Worm (Caenorhabditis elegans) whole organism, L4 larva: ENCODE results near the gene nhr-269.

Source experiments
- F26F4.8 ChIP-seq: fragments of 200-800 bp; sonication (Bioruptor generic); conservative IDR thresholded peaks from 2 replicates; pipeline ENCODE4 v1.3.6; 2022; ENCODE audit warnings: missing genetic modification characterization, missing compliant biosample characterization
- F44E2.7 ChIP-seq: fragments of 200-800 bp; sonication (Bioruptor generic); IDR thresholded peaks from 2 replicates; pipeline ENCODE4 v2.1.2; 2022; ENCODE audit warnings: missing genetic modification characterization, missing compliant biosample characterization
- Y48G9A.11 ChIP-seq: fragments of 200-800 bp; sonication (Bioruptor generic); IDR thresholded peaks from 2 replicates; pipeline ENCODE4 v1.3.6; 2022; ENCODE audit warnings: missing genetic modification reagents, missing genetic modification characterization, missing compliant biosample characterization
- ama-1 ChIP-seq: fragments of 150-350 bp; optimal IDR thresholded peaks from 2 replicates; lab custom pipeline; 2014; ENCODE audit warnings: inconsistent platforms, mixed read lengths
- arid-1 ChIP-seq: fragments of 200-800 bp; sonication (Bioruptor generic); conservative IDR thresholded peaks from 2 replicates; pipeline ENCODE4 v1.3.6; 2022; ENCODE audit warnings: missing genetic modification reagents, missing genetic modification characterization, missing compliant biosample characterization
- ceh-82 ChIP-seq: sonication (generic microtip); optimal IDR thresholded peaks from 2 replicates; lab custom pipeline; 2017; ENCODE audit warnings: missing biosample characterization, missing genetic modification characterization
- daf-12 ChIP-seq: fragments of 150-350 bp; optimal IDR thresholded peaks from 2 replicates; lab custom pipeline; 2014; ENCODE audit warnings: missing biosample characterization, missing genetic modification reagents, missing genetic modification characterization
- daf-16 ChIP-seq, 3 experiments: sonication (generic microtip); optimal IDR thresholded peaks; 2 replicates each; lab custom pipeline; 2016 to 2017; ENCODE audit warnings: missing genetic modification characterization in 3 of 3, missing genetic modification reagents in 3 of 3, mild to moderate bottlenecking in 2 of 3, missing compliant biosample characterization in 2 of 3, missing biosample characterization in 1 of 3, moderate library complexity in 1 of 3
- daf-8 ChIP-seq: fragments of 200-800 bp; sonication (Bioruptor generic); IDR thresholded peaks from 2 replicates; pipeline ENCODE4 v1.3.6; 2022; ENCODE audit warnings: missing genetic modification characterization, missing compliant biosample characterization
- dpl-1 ChIP-seq: fragments of 150-350 bp; optimal IDR thresholded peaks from 2 replicates; lab custom pipeline; 2014; ENCODE audit warnings: missing biosample characterization, missing genetic modification reagents, missing genetic modification characterization
- duxl-1 ChIP-seq: sonication (generic microtip); optimal IDR thresholded peaks from 2 replicates; lab custom pipeline; 2016; ENCODE audit warnings: mild to moderate bottlenecking, missing genetic modification characterization, moderate library complexity, missing compliant biosample characterization; ENCODE audit not compliant: poor library complexity
- egl-43 ChIP-seq: fragments of 200-800 bp; sonication (Bioruptor generic); IDR thresholded peaks from 2 replicates; pipeline ENCODE4 v1.3.6; 2022; ENCODE audit warnings: missing genetic modification reagents, missing genetic modification characterization, missing compliant biosample characterization
- gei-8 ChIP-seq: fragments of 200-800 bp; sonication (Bioruptor generic); optimal IDR thresholded peaks from 2 replicates; lab custom pipeline; 2018; ENCODE audit warnings: mild to moderate bottlenecking, missing genetic modification characterization, missing compliant biosample characterization
- lim-7 ChIP-seq: fragments of 200-800 bp; sonication (Bioruptor generic); IDR thresholded peaks from 2 replicates; pipeline ENCODE4 v1.3.6; 2022; ENCODE audit warnings: missing genetic modification characterization, missing compliant biosample characterization
- lin-29 ChIP-seq: fragments of 200-800 bp; sonication (Bioruptor generic); IDR thresholded peaks from 2 replicates; pipeline ENCODE4 v1.3.6; 2022; ENCODE audit warnings: missing genetic modification reagents, missing genetic modification characterization, missing compliant biosample characterization
- lin-38 ChIP-seq: fragments of 200-800 bp; sonication (Bioruptor generic); IDR thresholded peaks from 2 replicates; pipeline ENCODE4 v1.3.6; 2022; ENCODE audit warnings: missing genetic modification reagents, missing genetic modification characterization, missing compliant biosample characterization
- mes-2 ChIP-seq: sonication (generic microtip); optimal IDR thresholded peaks from 2 replicates; lab custom pipeline; 2016; ENCODE audit warnings: missing genotype, mild to moderate bottlenecking, missing genetic modification characterization, missing compliant biosample characterization; ENCODE audit not compliant: poor library complexity, severe bottlenecking
- mxl-2 ChIP-seq: fragments of 200-800 bp; sonication (Bioruptor generic); conservative IDR thresholded peaks from 2 replicates; pipeline ENCODE4 v1.3.6; 2022; ENCODE audit warnings: missing genetic modification reagents, missing genetic modification characterization, missing compliant biosample characterization
- nhr-10 ChIP-seq: fragments of 150-350 bp; optimal IDR thresholded peaks from 2 replicates; lab custom pipeline; 2014; ENCODE audit warnings: missing biosample characterization, missing genetic modification characterization
- nhr-25 ChIP-seq: sonication (generic microtip); optimal IDR thresholded peaks from 2 replicates; lab custom pipeline; 2017; ENCODE audit warnings: missing genetic modification characterization, mild to moderate bottlenecking, missing compliant biosample characterization, antibody characterized with exemption, moderate library complexity, borderline replicate concordance; ENCODE audit not compliant: insufficient read depth
- nhr-28 ChIP-seq: fragments of 150-350 bp; optimal IDR thresholded peaks from 2 replicates; lab custom pipeline; 2014; ENCODE audit warnings: missing biosample characterization, missing genetic modification characterization
- nhr-48 ChIP-seq: sonication (generic microtip); optimal IDR thresholded peaks from 2 replicates; lab custom pipeline; 2016; ENCODE audit warnings: mild to moderate bottlenecking, missing genetic modification characterization, missing compliant biosample characterization
- nhr-76 ChIP-seq: fragments of 150-350 bp; optimal IDR thresholded peaks from 2 replicates; lab custom pipeline; 2014; ENCODE audit warnings: missing biosample characterization, missing genetic modification characterization
- nhr-77 ChIP-seq: fragments of 150-350 bp; optimal IDR thresholded peaks from 2 replicates; lab custom pipeline; 2014; ENCODE audit warnings: missing biosample characterization, missing genetic modification characterization
- pha-4 ChIP-seq, 2 experiments: fragments of 150-350 bp in 1 of 2; fragments of 200-800 bp in 1 of 2; sonication (Bioruptor generic) in 1 of 2; IDR thresholded peaks in 1 of 2; optimal IDR thresholded peaks in 1 of 2; 2 replicates each; pipeline versions ENCODE4 v1.3.6 to Lab custom; 2014 to 2022; ENCODE audit warnings: missing genetic modification characterization in 2 of 2, missing genetic modification reagents in 2 of 2, missing biosample characterization in 1 of 2, missing compliant biosample characterization in 1 of 2
- php-3 ChIP-seq: fragments of 200-800 bp; sonication (Bioruptor generic); IDR thresholded peaks from 2 replicates; pipeline ENCODE4 v1.3.6; 2022; ENCODE audit warnings: missing genetic modification reagents, missing genetic modification characterization, missing compliant biosample characterization
- pqm-1 ChIP-seq: sonication (generic microtip); optimal IDR thresholded peaks from 2 replicates; lab custom pipeline; 2017; ENCODE audit warnings: missing biosample characterization, missing genetic modification characterization
- saeg-2 ChIP-seq: fragments of 200-800 bp; sonication (Bioruptor generic); IDR thresholded peaks from 2 replicates; pipeline ENCODE4 v1.3.6; 2022; ENCODE audit warnings: missing genetic modification reagents, missing genetic modification characterization, missing compliant biosample characterization
- skn-1 ChIP-seq: fragments of 150-350 bp; optimal IDR thresholded peaks from 2 replicates; lab custom pipeline; 2014; ENCODE audit warnings: missing biosample characterization, missing genetic modification characterization
- snpc-4 ChIP-seq: fragments of 150-350 bp; optimal IDR thresholded peaks from 2 replicates; lab custom pipeline; 2014; ENCODE audit warnings: missing biosample characterization, missing genetic modification characterization
- zfp-3 ChIP-seq: fragments of 200-800 bp; sonication (Bioruptor generic); conservative IDR thresholded peaks from 2 replicates; pipeline ENCODE4 v1.3.6; 2022; ENCODE audit warnings: missing genetic modification reagents, missing genetic modification characterization, missing compliant biosample characterization

The nhr-269 gene

ce11 chrV:15392064-15392463 is 22.5 kb upstream of the nhr-269 start:
- TF ChIP-seq lin-38 (GFP tag; lab: Robert Waterston, UW) (peak; percentile 53), daf-8 (no peak), skn-1 (no peak)
- TF ChIP-seq, all 104 proteins: peak for 1

- no peak for TF ChIP-seq daf-16 (GFP tag; optimal IDR thresholded peaks at IDR 0.05; lab: Kevin White, UChicago)
- TF ChIP-seq daf-16 (tag; optimal IDR thresholded peaks at IDR 0.05; lab: Kevin White, UChicago), result no peak
- 0 out of 2 replicates have a peak, but pooled peaks have one; percentile 24 for TF ChIP-seq php-3 (GFP tag; lab: Robert Waterston, UW)
- TF ChIP-seq Y48G9A.11, result no peak
- TF ChIP-seq gei-8 (GFP tag; lab: Kevin White, UChicago), result no peak
Observed at ce11 chrV:15388820-15389384, 19.3 kb upstream of the nhr-269 start, which contains the start of gene srh-170. srh-170 (minus strand) TSS chrV:15388870.

- TF ChIP-seq pqm-1 (tag; lab: Kevin White, UChicago) (no peak), duxl-1 (tag; lab: Kevin White, UChicago) (no peak), nhr-10 (tag; lab: Kevin White, UChicago) (no peak), ceh-82 (tag; lab: Kevin White, UChicago) (no peak), F26F4.8 (GFP tag; lab: Robert Waterston, UW) (no peak), nhr-48 (tag; lab: Kevin White, UChicago) (no peak), zfp-3 (GFP tag; lab: Robert Waterston, UW) (no peak), nhr-25 (tag; lab: Kevin White, UChicago) (no peak), dpl-1 (GFP tag; lab: Kevin White, UChicago) (no peak), ama-1 (lab: Kevin White, UChicago) (no peak), arid-1 (GFP tag; lab: Robert Waterston, UW) (no peak), pha-4 (GFP tag; IDR thresholded peaks at IDR 0.05; lab: Robert Waterston, UW) (no peak), pha-4 (tag; optimal IDR thresholded peaks at IDR 0.05; lab: Kevin White, UChicago) (no peak), lim-7 (GFP tag; lab: Robert Waterston, UW) (no peak), mes-2 (tag; lab: Kevin White, UChicago) (no peak), snpc-4 (tag; lab: Kevin White, UChicago) (no peak), daf-12 (tag; lab: Kevin White, UChicago) (no peak), F44E2.7 (GFP tag; lab: Robert Waterston, UW) (no peak), mxl-2 (no peak)
Observed at ce11 chrV:15384733-15385132, 15.1 kb upstream of the nhr-269 start, which contains the start of gene str-102. str-102 (plus strand) TSS chrV:15385033.

ce11 chrV:15383739-15384138 is 14.1 kb upstream of the nhr-269 start, which contains the start of gene str-88:
str-88 (minus strand) TSS chrV:15383839.
- TF ChIP-seq lin-29 (GFP tag; lab: Robert Waterston, UW) (no peak), egl-43 (GFP tag; lab: Robert Waterston, UW) (no peak), saeg-2 (GFP tag; lab: Robert Waterston, UW) (no peak)

- no peak for TF ChIP-seq gei-8 (GFP tag; lab: Kevin White, UChicago)
- peak; percentile 93 for TF ChIP-seq nhr-28 (tag; lab: Kevin White, UChicago)
- peak; percentile 12 for TF ChIP-seq pqm-1 (tag; lab: Kevin White, UChicago)
- TF ChIP-seq daf-16 (GFP tag; optimal IDR thresholded peaks at IDR 0.05; lab: Kevin White, UChicago), result no peak
- TF ChIP-seq daf-16 (tag; optimal IDR thresholded peaks at IDR 0.05; lab: Kevin White, UChicago), result peak; percentile 69
- no peak for TF ChIP-seq nhr-76 (tag; lab: Kevin White, UChicago)
- TF ChIP-seq nhr-77 (tag; lab: Kevin White, UChicago), result peak; percentile 81
Observed at ce11 chrV:15380857-15381256, 11.2 kb upstream of the nhr-269 start, which contains the start of gene dhs-23. dhs-23 (plus strand) TSS chrV:15381219.
